Worm (Caenorhabditis elegans): ENCODE measurements around the gene sre-50.
A peak's percentile ranks its signal among the peaks of the same experiment; 100 is the strongest.

sre-50 gene

DNA sequence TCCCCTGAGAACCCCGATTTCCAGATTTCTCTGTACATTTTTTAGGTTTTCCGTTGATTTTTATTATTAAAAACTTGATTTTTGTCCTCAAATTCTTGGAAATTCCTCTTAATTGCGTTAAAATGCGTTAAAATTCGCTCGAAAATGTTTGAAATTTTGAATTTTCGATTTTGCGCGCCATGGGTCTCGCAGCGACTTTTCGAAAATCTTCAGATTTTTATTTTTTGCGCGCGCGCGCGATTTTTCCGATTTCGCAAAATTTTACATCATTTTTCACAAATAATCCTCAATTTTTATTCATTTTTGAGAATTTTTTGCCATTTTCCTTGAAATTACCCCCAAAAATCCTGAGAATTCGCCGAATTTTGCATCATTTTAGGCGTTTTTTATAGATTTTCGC is 19.3 kb upstream of the sre-50 start:
- no peak for TF ChIP-seq nhr-23 (tag; optimal IDR thresholded peaks at IDR 0.05)
- no peak for TF ChIP-seq lin-39 (tag; optimal IDR thresholded peaks at IDR 0.05)

DNA sequence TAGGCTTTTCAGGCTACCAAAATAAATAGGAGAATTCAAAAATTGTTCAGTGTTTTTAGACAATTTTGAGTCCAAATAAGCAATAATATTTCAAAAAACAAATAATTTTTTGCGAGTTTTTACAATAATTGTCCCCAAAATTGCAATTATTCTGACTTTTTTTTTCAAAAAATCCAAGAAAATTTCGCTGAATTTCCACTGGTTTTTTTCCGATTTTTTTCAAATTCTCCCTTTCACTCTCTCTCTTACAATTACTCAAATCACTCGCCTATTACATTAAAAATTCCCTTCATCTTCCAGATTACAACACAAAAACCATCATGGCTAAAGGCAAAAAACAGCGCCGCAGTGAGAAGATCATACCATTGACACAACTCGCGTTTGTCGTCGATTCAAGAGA is 14.2 kb upstream of the sre-50 start, which contains the start of gene Y57A10A.31:
TSS of gene Y57A10A.31 (plus strand) at position 301 of the 400 bp plus-strand sequence.
- TF ChIP-seq nhr-25 (tag; optimal IDR thresholded peaks at IDR 0.05): no peak
- TF ChIP-seq sea-2 (GFP tag; optimal IDR thresholded peaks at IDR 0.05): no peak
- TF ChIP-seq ceh-82 (tag; optimal IDR thresholded peaks at IDR 0.05): no peak
- no peak for TF ChIP-seq egl-5 (tag; optimal IDR thresholded peaks at IDR 0.05)
- no peak for TF ChIP-seq R02D3.7 (tag; optimal IDR thresholded peaks at IDR 0.05)
- no peak for TF ChIP-seq mdl-1 (tag; optimal IDR thresholded peaks at IDR 0.05)
- no peak for TF ChIP-seq nhr-23 (tag; optimal IDR thresholded peaks at IDR 0.05)
- TF ChIP-seq tbx-2 (tag; optimal IDR thresholded peaks at IDR 0.05): no peak
- TF ChIP-seq lin-39 (tag; optimal IDR thresholded peaks at IDR 0.05): no peak
- no peak for TF ChIP-seq nhr-77 (tag; optimal IDR thresholded peaks at IDR 0.05)

DNA sequence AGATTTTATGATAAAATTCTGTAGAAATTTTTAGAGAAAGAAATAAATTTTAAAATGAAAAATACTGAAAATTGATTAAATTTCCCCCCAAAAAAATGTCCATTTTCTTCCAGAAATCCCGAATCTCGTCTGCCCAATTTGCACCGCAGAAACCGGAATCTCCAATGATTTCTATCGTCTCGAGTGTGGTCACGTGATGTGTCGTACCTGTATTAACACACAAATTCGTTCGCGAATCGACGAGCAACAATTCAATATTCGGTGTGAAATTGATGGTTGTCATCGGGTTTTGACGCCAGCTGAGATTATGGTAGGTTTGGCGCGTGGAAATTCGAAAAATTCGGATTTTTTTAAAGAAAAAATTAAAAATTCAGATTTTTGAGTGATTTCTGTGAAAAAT is 6.7 kb upstream of the sre-50 start:
- TF ChIP-seq lin-15B (tag; optimal IDR thresholded peaks at IDR 0.05) (no peak), tbx-2 (tag; optimal IDR thresholded peaks at IDR 0.05) (no peak), nhr-77 (tag; optimal IDR thresholded peaks at IDR 0.05) (no peak), nhr-12 (tag; optimal IDR thresholded peaks at IDR 0.05) (no peak), fkh-10 (GFP tag; optimal IDR thresholded peaks at IDR 0.05) (no peak), pqm-1 (tag; optimal IDR thresholded peaks at IDR 0.05) (no peak), mdl-1 (tag; optimal IDR thresholded peaks at IDR 0.05) (no peak), ztf-11 (tag; optimal IDR thresholded peaks at IDR 0.05) (no peak), unc-62 (GFP tag; optimal IDR thresholded peaks at IDR 0.05) (no peak), ZK546.5 (tag; optimal IDR thresholded peaks at IDR 0.05) (no peak), nhr-43 (tag; optimal IDR thresholded peaks at IDR 0.05; ENCODE audit: poor library complexity, severe bottlenecking) (no peak), lin-39 (tag; optimal IDR thresholded peaks at IDR 0.05) (no peak), mml-1 (tag; optimal IDR thresholded peaks at IDR 0.05) (no peak), nhr-11 (tag; optimal IDR thresholded peaks at IDR 0.05) (no peak), skn-1 (tag; optimal IDR thresholded peaks at IDR 0.05) (no peak), aly-2 (tag; optimal IDR thresholded peaks at IDR 0.05) (no peak), eor-1 (tag; optimal IDR thresholded peaks at IDR 0.05) (no peak)

ce11 chrII:12300680-12301079 is 2.6 kb upstream of the sre-50 start:
- TF ChIP-seq nhr-77 (tag; optimal IDR thresholded peaks at IDR 0.05) (no peak), ceh-28 (tag; optimal IDR thresholded peaks at IDR 0.05) (peak; percentile 93)

ce11 chrII:12301233-12301632 is 2.1 kb upstream of the sre-50 start:
- TF ChIP-seq unc-39 (tag; optimal IDR thresholded peaks at IDR 0.05) (no peak), ceh-28 (tag; optimal IDR thresholded peaks at IDR 0.05) (peak; percentile 98)

DNA sequence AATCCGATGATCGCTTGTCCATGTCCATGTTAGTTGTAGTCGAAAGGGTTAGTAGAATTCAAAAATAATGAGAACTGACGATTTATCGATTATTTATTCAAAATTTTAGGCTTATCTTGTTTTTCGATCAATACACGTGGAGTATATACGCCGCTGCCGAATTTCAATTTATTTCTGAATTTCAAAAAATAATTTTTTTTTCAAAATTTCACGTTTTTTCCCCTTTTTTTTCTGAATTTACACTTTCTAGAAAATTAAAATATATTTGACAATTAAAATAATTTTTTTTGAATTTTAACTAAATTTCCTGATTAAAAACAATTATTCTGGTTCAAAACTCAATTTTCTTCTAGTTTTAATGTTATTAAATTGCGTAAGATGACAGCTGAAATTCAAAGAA is 971 bp upstream of the sre-50 start, which contains the start of gene C50E10.1:
TSS of gene C50E10.1 (minus strand) at position 101 of the 400 bp plus-strand sequence.
- TF ChIP-seq nhr-11 (tag; optimal IDR thresholded peaks at IDR 0.05) (no peak), ceh-16 (tag; optimal IDR thresholded peaks at IDR 0.05) (no peak), ama-1 (optimal IDR thresholded peaks at IDR 0.05) (no peak), nhr-67 (tag; optimal IDR thresholded peaks at IDR 0.05) (no peak), snpc-4 (tag; optimal IDR thresholded peaks at IDR 0.05) (no peak), nhr-76 (tag; optimal IDR thresholded peaks at IDR 0.05) (no peak), fos-1 (tag; optimal IDR thresholded peaks at IDR 0.05) (no peak), ztf-11 (tag; optimal IDR thresholded peaks at IDR 0.05) (no peak), nhr-25 (tag; optimal IDR thresholded peaks at IDR 0.05) (no peak), ceh-82 (tag; optimal IDR thresholded peaks at IDR 0.05) (no peak), tbx-2 (tag; optimal IDR thresholded peaks at IDR 0.05) (no peak)

- TF ChIP-seq ceh-28 (tag; optimal IDR thresholded peaks at IDR 0.05) (no peak), nhr-11 (tag; optimal IDR thresholded peaks at IDR 0.05) (no peak), ceh-82 (tag; optimal IDR thresholded peaks at IDR 0.05) (no peak), elt-1 (tag; optimal IDR thresholded peaks at IDR 0.05) (no peak), ztf-11 (tag; optimal IDR thresholded peaks at IDR 0.05) (no peak), lin-15B (tag; optimal IDR thresholded peaks at IDR 0.05) (no peak), fkh-10 (GFP tag; optimal IDR thresholded peaks at IDR 0.05) (no peak), nhr-28 (tag; optimal IDR thresholded peaks at IDR 0.05) (no peak), lin-39 (tag; optimal IDR thresholded peaks at IDR 0.05) (no peak), eor-1 (tag; optimal IDR thresholded peaks at IDR 0.05) (no peak), pqm-1 (tag; optimal IDR thresholded peaks at IDR 0.05) (no peak), unc-62 (GFP tag; optimal IDR thresholded peaks at IDR 0.05) (no peak), daf-12 (tag; optimal IDR thresholded peaks at IDR 0.05) (no peak), fos-1 (tag; optimal IDR thresholded peaks at IDR 0.05) (no peak), ztf-4 (tag; optimal IDR thresholded peaks at IDR 0.05) (no peak), nhr-43 (tag; optimal IDR thresholded peaks at IDR 0.05; ENCODE audit: poor library complexity, severe bottlenecking) (no peak), mml-1 (tag; optimal IDR thresholded peaks at IDR 0.05) (no peak), elt-2 (tag; optimal IDR thresholded peaks at IDR 0.05) (no peak)
These were observed 6.3 kb downstream of the sre-50 start, which contains the start of gene C50E10.2 for ce11 chrII:12309614-12310013. Gene C50E10.2 (minus strand): TSS chrII:12309714.

Measured in whole organism, L3 larva.